Worm (Caenorhabditis elegans) whole organism, early embryonic: ENCODE measurements around the gene C25H3.3.

ENCODE experiments used
- B0310.2 ChIP-seq: sonication (generic microtip); optimal IDR thresholded peaks from 2 replicates; lab custom pipeline; 2016; ENCODE audit warnings: mild to moderate bottlenecking, missing genetic modification characterization, missing compliant biosample characterization
- F13C5.2 ChIP-seq: sonication (generic microtip); optimal IDR thresholded peaks from 2 replicates; lab custom pipeline; 2017; ENCODE audit warnings: mild to moderate bottlenecking, missing genetic modification characterization, inconsistent platforms, missing compliant biosample characterization
- aly-1 ChIP-seq: sonication (generic microtip); optimal IDR thresholded peaks from 2 replicates; lab custom pipeline; 2016; ENCODE audit warnings: missing genetic modification characterization, missing compliant biosample characterization
- ama-1 ChIP-seq: fragments of 150-350 bp; optimal IDR thresholded peaks from 2 replicates; lab custom pipeline; 2014
- ceh-13 ChIP-seq: fragments of 200-800 bp; sonication (Bioruptor generic); optimal IDR thresholded peaks from 2 replicates; lab custom pipeline; 2018; ENCODE audit warnings: mild to moderate bottlenecking, missing genetic modification characterization, missing compliant biosample characterization
- ceh-36 ChIP-seq: sonication (generic microtip); optimal IDR thresholded peaks from 2 replicates; lab custom pipeline; 2016; ENCODE audit warnings: missing genetic modification characterization, inconsistent platforms, missing compliant biosample characterization
- ets-7 ChIP-seq: sonication (generic microtip); optimal IDR thresholded peaks from 2 replicates; lab custom pipeline; 2016; ENCODE audit warnings: missing genotype, missing genetic modification characterization, missing compliant biosample characterization
- flt-1 ChIP-seq: fragments of 200-800 bp; sonication (Bioruptor generic); IDR thresholded peaks from 2 replicates; pipeline ENCODE4 v1.3.6; 2022; ENCODE audit warnings: missing genetic modification characterization, missing compliant biosample characterization
- hmbx-1 ChIP-seq: sonication (generic microtip); optimal IDR thresholded peaks from 2 replicates; lab custom pipeline; 2016; ENCODE audit warnings: mild to moderate bottlenecking, missing genetic modification characterization, missing compliant biosample characterization
- hmg-4 ChIP-seq: fragments of 200-800 bp; sonication (Bioruptor generic); optimal IDR thresholded peaks from 2 replicates; lab custom pipeline; 2018; ENCODE audit warnings: mild to moderate bottlenecking, missing genetic modification characterization, missing compliant biosample characterization
- hnd-1 ChIP-seq: sonication (generic microtip); optimal IDR thresholded peaks from 2 replicates; lab custom pipeline; 2016; ENCODE audit warnings: missing genetic modification characterization, missing compliant biosample characterization
- pes-1 ChIP-seq: fragments of 200-800 bp; sonication (Bioruptor generic); IDR thresholded peaks from 2 replicates; pipeline ENCODE4 v1.3.6; 2022; ENCODE audit warnings: missing genetic modification reagents, missing genetic modification characterization, missing compliant biosample characterization
- scrt-1 ChIP-seq: fragments of 200-800 bp; sonication (Bioruptor generic); IDR thresholded peaks from 2 replicates; pipeline ENCODE4 v1.3.6; 2022; ENCODE audit warnings: missing genetic modification characterization, missing compliant biosample characterization
- sea-1 ChIP-seq: fragments of 200-800 bp; sonication (Bioruptor generic); conservative IDR thresholded peaks from 2 replicates; pipeline ENCODE4 v1.3.6; 2022; ENCODE audit warnings: missing genetic modification characterization, missing compliant biosample characterization
- tbx-11 ChIP-seq: fragments of 200-800 bp; sonication (Bioruptor generic); IDR thresholded peaks from 2 replicates; pipeline ENCODE4 v1.3.6; 2022; ENCODE audit warnings: missing genetic modification characterization, missing compliant biosample characterization
- tbx-37 ChIP-seq: fragments of 200-800 bp; sonication (Bioruptor generic); conservative IDR thresholded peaks from 2 replicates; pipeline ENCODE4 v1.3.6; 2022; ENCODE audit warnings: missing genetic modification reagents, missing genetic modification characterization, missing compliant biosample characterization
- tra-4 ChIP-seq: sonication (generic microtip); optimal IDR thresholded peaks from 2 replicates; lab custom pipeline; 2017; ENCODE audit warnings: missing genetic modification characterization, missing compliant biosample characterization

C25H3.3 gene

DNA sequence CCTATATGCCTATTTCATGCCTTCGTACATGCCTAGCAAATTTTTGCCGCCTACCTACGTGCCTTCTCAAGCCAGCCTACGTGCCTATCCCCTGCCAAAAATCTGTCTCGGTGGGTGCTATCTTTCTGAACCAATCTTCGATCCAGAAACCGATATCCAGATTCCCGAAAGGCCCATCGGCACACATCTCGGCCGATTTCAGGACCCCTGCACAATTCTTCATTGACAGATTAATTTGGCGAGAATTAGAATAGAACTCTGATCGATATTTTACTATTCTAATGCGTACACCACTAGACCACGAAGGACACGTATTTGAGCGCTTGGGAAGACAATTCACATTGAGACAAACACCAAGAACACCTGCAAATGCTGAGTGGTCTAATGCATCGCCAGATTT lies 26.5 kb upstream of the C25H3.3 start:
- TF ChIP-seq hmg-4 (GFP tag; lab: Kevin White, UChicago) = peak; percentile 74
- TF ChIP-seq ets-7 (tag; lab: Kevin White, UChicago) = no peak
- no peak for TF ChIP-seq hnd-1 (tag; lab: Kevin White, UChicago)
- no peak for TF ChIP-seq sea-1 (GFP tag; lab: Robert Waterston, UW)
- TF ChIP-seq tra-4 (tag; lab: Kevin White, UChicago) = no peak
- TF ChIP-seq aly-1 = no peak
- TF ChIP-seq tbx-11 (GFP tag; lab: Robert Waterston, UW) = peak; percentile 63; the same call in 1 of the 2 replicates
- no peak for TF ChIP-seq scrt-1
- no peak for TF ChIP-seq ama-1 (lab: Kevin White, UChicago)
- no peak; the same call in 1 of the 2 replicates for TF ChIP-seq flt-1 (GFP tag; lab: Robert Waterston, UW)
- TF ChIP-seq ceh-36 (tag; lab: Kevin White, UChicago) = peak; percentile 65
- TF ChIP-seq ceh-13 (GFP tag; lab: Kevin White, UChicago) = peak; percentile 43
- TF ChIP-seq tbx-37 = no peak
- no peak for TF ChIP-seq hmbx-1 (tag; lab: Kevin White, UChicago)
- no peak for TF ChIP-seq F13C5.2 (tag; lab: Kevin White, UChicago)
- TF ChIP-seq B0310.2 (tag; lab: Kevin White, UChicago) = peak; percentile 10
- TF ChIP-seq pes-1 = no peak

DNA sequence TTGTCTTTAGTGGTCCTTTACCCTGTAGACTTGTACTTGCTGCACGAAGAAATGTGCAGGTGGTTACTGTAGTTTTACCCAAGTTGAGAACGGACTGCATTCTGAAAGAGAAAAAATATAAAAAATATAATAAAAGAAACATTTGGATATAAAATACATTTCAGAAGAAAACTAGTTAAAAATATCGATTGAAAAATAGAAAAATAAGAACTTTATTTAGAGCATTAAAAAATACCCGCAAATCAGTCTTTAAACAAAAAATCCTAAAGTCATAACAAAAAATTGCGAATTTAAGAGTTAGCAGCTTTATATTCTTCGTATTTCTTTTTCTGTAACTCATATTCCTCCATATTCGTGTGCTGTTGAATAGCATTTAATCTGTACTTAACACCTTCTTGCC lies 25.2 kb upstream of the C25H3.3 start, which contains the start of gene C25H3.7:
Gene C25H3.7, minus strand, starts transcription at position 101 of the 400 bp plus-strand sequence.
- TF ChIP-seq tbx-37 (no peak), pes-1 (no peak), flt-1 (GFP tag; lab: Robert Waterston, UW) (no peak), aly-1 (no peak), hnd-1 (tag; lab: Kevin White, UChicago) (no peak), ets-7 (tag; lab: Kevin White, UChicago) (no peak), B0310.2 (tag; lab: Kevin White, UChicago) (no peak), tra-4 (tag; lab: Kevin White, UChicago) (no peak), scrt-1 (no peak), hmg-4 (GFP tag; lab: Kevin White, UChicago) (no peak), tbx-11 (GFP tag; lab: Robert Waterston, UW) (no peak), sea-1 (GFP tag; lab: Robert Waterston, UW) (no peak)

DNA sequence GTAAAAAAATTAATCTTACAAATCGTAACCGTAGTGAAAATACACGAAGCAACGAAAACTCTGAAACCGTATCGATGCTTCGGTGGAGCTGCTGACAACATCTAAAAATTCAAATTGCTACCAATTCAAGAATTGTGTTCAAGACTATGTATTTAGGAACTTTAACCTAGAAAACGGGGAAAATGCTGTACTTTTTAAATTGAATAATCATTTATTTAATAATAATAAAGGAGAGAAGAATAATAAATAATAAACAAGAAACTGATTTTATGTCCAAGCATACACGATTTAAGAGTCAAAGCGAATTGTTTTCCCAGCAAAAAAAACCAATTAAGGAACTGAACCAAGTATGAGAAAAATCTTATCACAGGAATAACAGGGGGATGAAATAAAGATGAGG lies 24.4 kb upstream of the C25H3.3 start, which contains the start of gene C25H3.17:
Gene C25H3.17, minus strand, starts transcription at position 101 of the 400 bp plus-strand sequence.
- TF ChIP-seq hmbx-1 (tag; lab: Kevin White, UChicago) (no peak), tbx-37 (no peak), aly-1 (no peak), ceh-13 (GFP tag; lab: Kevin White, UChicago) (no peak), flt-1 (GFP tag; lab: Robert Waterston, UW) (no peak)

DNA sequence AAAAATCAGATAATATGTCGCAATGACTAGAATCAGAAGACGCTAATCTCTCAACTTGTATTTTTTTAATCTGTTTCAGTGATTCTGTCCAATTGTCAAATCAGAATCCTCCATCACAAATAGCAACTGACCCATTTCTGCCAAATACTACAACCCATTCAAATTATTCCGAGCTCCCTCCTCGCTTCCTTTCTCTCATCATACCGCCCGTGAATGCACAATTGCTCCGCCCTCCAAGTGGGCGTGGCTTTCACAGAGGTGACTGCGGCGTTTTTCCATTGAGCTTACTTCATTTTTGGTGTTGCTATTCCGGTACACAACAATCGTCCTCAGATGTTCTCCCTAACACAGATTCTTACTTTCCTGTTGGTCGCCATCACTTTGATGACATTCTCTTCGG lies 13.3 kb upstream of the C25H3.3 start, which contains the start of gene flp-27:
Gene flp-27, plus strand, starts transcription at position 301 of the 400 bp plus-strand sequence.
- TF ChIP-seq pes-1 (no peak), ets-7 (tag; lab: Kevin White, UChicago) (no peak), tbx-37 (no peak), aly-1 (no peak), hmbx-1 (tag; lab: Kevin White, UChicago) (no peak), hmg-4 (GFP tag; lab: Kevin White, UChicago) (no peak), flt-1 (GFP tag; lab: Robert Waterston, UW) (no peak), tra-4 (tag; lab: Kevin White, UChicago) (no peak), scrt-1 (no peak), F13C5.2 (tag; lab: Kevin White, UChicago) (no peak), B0310.2 (tag; lab: Kevin White, UChicago) (no peak), tbx-11 (GFP tag; lab: Robert Waterston, UW) (no peak), ama-1 (lab: Kevin White, UChicago) (no peak), ceh-13 (GFP tag; lab: Kevin White, UChicago) (no peak), sea-1 (GFP tag; lab: Robert Waterston, UW) (no peak), hnd-1 (tag; lab: Kevin White, UChicago) (no peak), ceh-36 (tag; lab: Kevin White, UChicago) (no peak)

DNA sequence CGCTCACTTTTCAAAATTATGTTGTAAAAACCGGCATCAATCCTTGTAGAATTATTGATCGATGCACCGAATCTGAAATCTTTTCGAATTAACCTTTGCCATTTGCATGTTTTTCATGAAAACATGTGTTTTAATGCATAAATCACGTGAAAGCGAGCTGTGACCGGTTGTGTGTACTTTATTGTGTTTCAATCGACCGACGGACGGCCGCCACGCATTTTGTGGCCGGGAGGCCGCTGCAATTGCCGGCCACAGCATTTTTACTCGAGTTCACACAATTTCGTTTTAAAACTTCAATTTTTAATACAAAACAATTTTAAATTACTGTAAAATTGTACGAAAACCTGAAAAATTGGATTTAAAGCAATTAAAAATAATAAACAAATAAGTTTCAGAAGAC lies 5.0 kb upstream of the C25H3.3 start, which contains the start of gene C25H3.11:
Gene C25H3.11, minus strand, starts transcription at position 82 of the 400 bp plus-strand sequence.
- TF ChIP-seq ceh-36 (tag; lab: Kevin White, UChicago) (no peak), sea-1 (GFP tag; lab: Robert Waterston, UW) (no peak), tra-4 (tag; lab: Kevin White, UChicago) (no peak), scrt-1 (no peak), ama-1 (lab: Kevin White, UChicago) (no peak), tbx-11 (GFP tag; lab: Robert Waterston, UW) (no peak), flt-1 (GFP tag; lab: Robert Waterston, UW) (no peak), hmbx-1 (tag; lab: Kevin White, UChicago) (no peak), tbx-37 (no peak), pes-1 (no peak), F13C5.2 (tag; lab: Kevin White, UChicago) (no peak), hnd-1 (tag; lab: Kevin White, UChicago) (no peak), ets-7 (tag; lab: Kevin White, UChicago) (no peak), B0310.2 (tag; lab: Kevin White, UChicago) (no peak), hmg-4 (GFP tag; lab: Kevin White, UChicago) (no peak), ceh-13 (GFP tag; lab: Kevin White, UChicago) (no peak), aly-1 (no peak)

DNA sequence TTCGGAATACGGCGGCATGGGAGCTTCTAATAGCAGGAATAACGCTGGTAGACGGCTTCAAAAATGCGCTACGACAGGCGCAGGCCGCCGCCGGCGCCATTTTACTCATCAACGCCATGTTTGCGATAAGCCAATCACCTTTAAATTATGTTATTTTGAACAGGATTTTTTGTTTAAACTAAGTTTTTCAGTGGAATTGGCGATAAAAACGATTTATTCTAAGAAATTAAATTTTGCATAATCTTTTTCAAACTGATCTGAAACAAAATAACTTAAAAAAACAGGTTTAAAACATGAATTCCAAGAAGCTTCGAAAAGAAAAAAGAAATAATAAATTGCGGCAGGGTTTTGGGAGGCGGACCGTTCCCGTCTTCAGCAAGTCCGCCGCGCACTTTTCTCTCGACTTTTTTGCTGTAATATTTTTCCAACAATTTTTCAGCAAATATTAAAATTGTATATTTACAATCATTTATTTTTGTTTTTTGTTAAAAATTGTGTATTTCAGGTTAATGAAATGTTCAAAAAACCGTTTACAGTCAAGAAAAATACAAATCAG lies 2.7 kb upstream of the C25H3.3 start, which contains the start of the genes ndub-5 and eif-2D:
Gene ndub-5, minus strand, starts transcription at position 138 of the 556 bp plus-strand sequence.
Gene eif-2D, plus strand, starts transcription at position 506 of the 556 bp plus-strand sequence.
- TF ChIP-seq sea-1 (GFP tag; lab: Robert Waterston, UW) (no peak), ceh-13 (GFP tag; lab: Kevin White, UChicago) (no peak), flt-1 (GFP tag; lab: Robert Waterston, UW) (0 out of 2 replicates have a peak, but pooled peaks have one; percentile 23), ets-7 (tag; lab: Kevin White, UChicago) (no peak), scrt-1 (no peak), F13C5.2 (tag; lab: Kevin White, UChicago) (peak; percentile 46), ama-1 (lab: Kevin White, UChicago) (no peak), tbx-37 (no peak), aly-1 (no peak), tbx-11 (GFP tag; lab: Robert Waterston, UW) (no peak), tra-4 (tag; lab: Kevin White, UChicago) (no peak), hnd-1 (tag; lab: Kevin White, UChicago) (no peak)
